Fruit fly (Drosophila melanogaster) whole organism, pupa: Measurements from ENCODE around the gene CG6650.

ENCODE experiments used
- CG14655 ChIP-seq: fragments of 200-800 bp; sonication (Bioruptor generic); optimal IDR thresholded peaks from 3 replicates; lab custom pipeline; 2017; ENCODE audit warnings: mild to moderate bottlenecking, missing biosample characterization, missing genetic modification reagents, missing genetic modification characterization
- CG32121 ChIP-seq: fragments of 200-800 bp; sonication (Bioruptor generic); IDR thresholded peaks from 2 replicates; pipeline ENCODE4 v1.3.6; 2022; ENCODE audit warnings: missing biosample characterization, missing genetic modification characterization
- Pif1B ChIP-seq: fragments of 200-800 bp; sonication (Bioruptor generic); optimal IDR thresholded peaks from 3 replicates; lab custom pipeline; 2016; ENCODE audit warnings: missing biosample characterization, missing genetic modification characterization
- Snoo ChIP-seq: fragments of 200-800 bp; sonication (Bioruptor generic); optimal IDR thresholded peaks from 3 replicates; lab custom pipeline; 2017; ENCODE audit warnings: missing biosample characterization, mild to moderate bottlenecking, missing genetic modification characterization, inconsistent platforms
- rn ChIP-seq: fragments of 200-800 bp; sonication (Bioruptor generic); IDR thresholded peaks from 2 replicates; pipeline ENCODE4 v1.3.6; 2022; ENCODE audit warnings: missing biosample characterization, missing genetic modification characterization

dm6 chr3L:14001658-14002523 lies 29.4 kb upstream of the CG6650 start, which contains the start of the genes Nprl3 and upSET:
- TF ChIP-seq Snoo (tag; lab: Kevin White, UChicago), result no peak
- TF ChIP-seq rn (GFP tag; lab: Robert Waterston, UW), result no peak
- no peak for TF ChIP-seq CG32121
- TF ChIP-seq CG14655, result no peak
- no peak for TF ChIP-seq Pif1B (GFP tag; lab: Kevin White, UChicago)
